Worm (Caenorhabditis elegans) whole organism, early embryonic: ENCODE results near the gene gex-5.
A peak's percentile ranks its signal among the peaks of the same experiment; 100 is the strongest.
"Not testable (repeated sequence)": the region's sequence is repeated elsewhere in the genome, so short reads cannot be mapped to it uniquely, and the experiment has no call there.

Source experiments
- B0310.2 ChIP-seq: sonication (generic microtip); optimal IDR thresholded peaks from 2 replicates; lab custom pipeline; 2016; ENCODE audit warnings: mild to moderate bottlenecking, missing genetic modification characterization, missing compliant biosample characterization
- F13C5.2 ChIP-seq: sonication (generic microtip); optimal IDR thresholded peaks from 2 replicates; lab custom pipeline; 2017; ENCODE audit warnings: mild to moderate bottlenecking, missing genetic modification characterization, inconsistent platforms, missing compliant biosample characterization
- aly-1 ChIP-seq: sonication (generic microtip); optimal IDR thresholded peaks from 2 replicates; lab custom pipeline; 2016; ENCODE audit warnings: missing genetic modification characterization, missing compliant biosample characterization
- ama-1 ChIP-seq: fragments of 150-350 bp; optimal IDR thresholded peaks from 2 replicates; lab custom pipeline; 2014
- ceh-13 ChIP-seq: fragments of 200-800 bp; sonication (Bioruptor generic); optimal IDR thresholded peaks from 2 replicates; lab custom pipeline; 2018; ENCODE audit warnings: mild to moderate bottlenecking, missing genetic modification characterization, missing compliant biosample characterization
- ceh-36 ChIP-seq: sonication (generic microtip); optimal IDR thresholded peaks from 2 replicates; lab custom pipeline; 2016; ENCODE audit warnings: missing genetic modification characterization, inconsistent platforms, missing compliant biosample characterization
- ets-7 ChIP-seq: sonication (generic microtip); optimal IDR thresholded peaks from 2 replicates; lab custom pipeline; 2016; ENCODE audit warnings: missing genotype, missing genetic modification characterization, missing compliant biosample characterization
- flt-1 ChIP-seq: fragments of 200-800 bp; sonication (Bioruptor generic); IDR thresholded peaks from 2 replicates; pipeline ENCODE4 v1.3.6; 2022; ENCODE audit warnings: missing genetic modification characterization, missing compliant biosample characterization
- hmbx-1 ChIP-seq: sonication (generic microtip); optimal IDR thresholded peaks from 2 replicates; lab custom pipeline; 2016; ENCODE audit warnings: mild to moderate bottlenecking, missing genetic modification characterization, missing compliant biosample characterization
- hmg-4 ChIP-seq: fragments of 200-800 bp; sonication (Bioruptor generic); optimal IDR thresholded peaks from 2 replicates; lab custom pipeline; 2018; ENCODE audit warnings: mild to moderate bottlenecking, missing genetic modification characterization, missing compliant biosample characterization
- hnd-1 ChIP-seq: sonication (generic microtip); optimal IDR thresholded peaks from 2 replicates; lab custom pipeline; 2016; ENCODE audit warnings: missing genetic modification characterization, missing compliant biosample characterization
- pes-1 ChIP-seq: fragments of 200-800 bp; sonication (Bioruptor generic); IDR thresholded peaks from 2 replicates; pipeline ENCODE4 v1.3.6; 2022; ENCODE audit warnings: missing genetic modification reagents, missing genetic modification characterization, missing compliant biosample characterization
- scrt-1 ChIP-seq: fragments of 200-800 bp; sonication (Bioruptor generic); IDR thresholded peaks from 2 replicates; pipeline ENCODE4 v1.3.6; 2022; ENCODE audit warnings: missing genetic modification characterization, missing compliant biosample characterization
- sea-1 ChIP-seq: fragments of 200-800 bp; sonication (Bioruptor generic); conservative IDR thresholded peaks from 2 replicates; pipeline ENCODE4 v1.3.6; 2022; ENCODE audit warnings: missing genetic modification characterization, missing compliant biosample characterization
- tbx-11 ChIP-seq: fragments of 200-800 bp; sonication (Bioruptor generic); IDR thresholded peaks from 2 replicates; pipeline ENCODE4 v1.3.6; 2022; ENCODE audit warnings: missing genetic modification characterization, missing compliant biosample characterization
- tbx-37 ChIP-seq: fragments of 200-800 bp; sonication (Bioruptor generic); conservative IDR thresholded peaks from 2 replicates; pipeline ENCODE4 v1.3.6; 2022; ENCODE audit warnings: missing genetic modification reagents, missing genetic modification characterization, missing compliant biosample characterization
- tra-4 ChIP-seq: sonication (generic microtip); optimal IDR thresholded peaks from 2 replicates; lab custom pipeline; 2017; ENCODE audit warnings: missing genetic modification characterization, missing compliant biosample characterization

gex-5 gene

DNA sequence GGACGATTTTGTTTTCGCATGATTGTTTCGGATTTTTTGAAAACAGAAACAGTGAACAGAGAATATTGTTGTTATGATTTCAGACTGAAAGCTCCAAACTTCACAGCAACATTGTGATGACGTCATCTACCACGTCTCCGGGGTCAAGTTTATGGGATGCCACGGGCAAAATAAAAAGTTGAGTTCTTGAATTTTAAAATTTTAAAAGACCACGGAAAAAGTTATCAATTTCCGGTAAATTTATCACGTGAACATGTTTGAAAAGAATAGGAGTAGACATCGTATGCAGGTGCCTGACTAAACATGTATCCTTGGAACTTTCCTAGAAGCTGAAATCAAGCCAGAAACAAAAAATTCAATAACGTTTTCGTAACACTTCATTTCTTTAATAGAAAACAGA, 18.3 kb downstream of the gex-5 start, which contains the start of gene B0393.4:
Gene B0393.4 (minus strand): TSS at position 101 of the 400 bp plus-strand sequence.
- TF ChIP-seq pes-1: no peak
- TF ChIP-seq F13C5.2 (tag; lab: Kevin White, UChicago): no peak
- no peak for TF ChIP-seq hmg-4
- TF ChIP-seq ama-1: no peak
- TF ChIP-seq B0310.2 (tag; lab: Kevin White, UChicago): no peak
- no peak for TF ChIP-seq ets-7 (tag; lab: Kevin White, UChicago)
- TF ChIP-seq ceh-36 (tag; lab: Kevin White, UChicago): no peak
- no peak for TF ChIP-seq hmbx-1 (tag; lab: Kevin White, UChicago)
- no peak for TF ChIP-seq tra-4 (tag; lab: Kevin White, UChicago)
- TF ChIP-seq aly-1: no peak
- no peak for TF ChIP-seq sea-1 (GFP tag; lab: Robert Waterston, UW)
- no peak for TF ChIP-seq tbx-11
- no peak for TF ChIP-seq scrt-1 (GFP tag; lab: Robert Waterston, UW)
- no peak for TF ChIP-seq flt-1
- TF ChIP-seq tbx-37: no peak
- TF ChIP-seq ceh-13 (GFP tag; lab: Kevin White, UChicago): no peak

DNA sequence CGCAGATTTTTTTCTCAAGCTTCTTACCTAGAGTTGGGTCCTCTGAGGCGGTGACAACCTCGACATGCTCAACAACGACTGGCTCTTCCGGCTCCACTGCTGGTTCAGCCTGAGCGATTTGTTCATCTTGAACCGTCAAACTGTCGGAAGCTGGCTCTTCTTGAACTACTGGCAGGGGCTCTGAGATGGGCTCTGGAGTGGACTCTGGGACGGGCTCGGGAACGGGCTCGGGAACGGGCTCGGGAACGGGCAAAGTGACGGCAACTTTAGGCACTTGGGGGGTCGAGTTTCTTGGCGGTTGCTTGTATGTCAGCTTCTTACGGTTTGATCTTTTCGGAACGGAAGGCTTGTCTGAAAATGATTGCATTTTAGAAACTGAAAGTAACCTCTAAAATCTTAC, 18.9 kb downstream of the gex-5 start:
- TF ChIP-seq B0310.2 (tag; lab: Kevin White, UChicago) (no peak), scrt-1 (GFP tag; lab: Robert Waterston, UW) (no peak), ama-1 (no peak), tbx-37 (no peak), sea-1 (GFP tag; lab: Robert Waterston, UW) (no peak), hmbx-1 (tag; lab: Kevin White, UChicago) (no peak), aly-1 (no peak), ceh-13 (GFP tag; lab: Kevin White, UChicago) (no peak)

DNA sequence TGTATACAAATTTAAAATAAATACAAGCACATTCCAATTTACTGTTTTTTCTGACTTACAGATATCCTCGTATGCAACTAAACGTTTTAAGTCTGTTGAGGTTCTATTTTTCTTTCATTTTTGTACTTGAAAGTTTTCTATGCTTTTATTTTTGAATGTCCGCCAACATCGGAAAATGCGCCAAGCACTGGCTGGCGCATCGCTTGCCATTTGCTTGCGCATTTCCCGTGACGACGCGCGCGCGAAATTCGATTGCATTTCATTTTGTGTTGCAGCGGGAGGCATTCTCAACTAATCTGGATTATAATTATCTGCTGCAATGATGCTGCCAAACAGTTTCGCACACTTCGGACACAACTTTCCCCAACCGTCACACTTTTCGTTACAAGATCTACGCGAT, 24.8 kb downstream of the gex-5 start, which contains the start of gene fbxl-2:
Gene fbxl-2 (plus strand): TSS at position 278 of the 400 bp plus-strand sequence.
- TF ChIP-seq aly-1 (no peak), tbx-11 (peak; percentile 56; the same call in 1 of the 2 replicates), ceh-36 (tag; lab: Kevin White, UChicago) (peak; percentile 56), hmbx-1 (tag; lab: Kevin White, UChicago) (no peak), hnd-1 (peak; percentile 40), hmg-4 (peak; percentile 71), F13C5.2 (tag; lab: Kevin White, UChicago) (peak; percentile 94), tbx-37 (no peak), scrt-1 (GFP tag; lab: Robert Waterston, UW) (0 out of 2 replicates have a peak, but pooled peaks have one; percentile 65), ceh-13 (GFP tag; lab: Kevin White, UChicago) (no peak), tra-4 (tag; lab: Kevin White, UChicago) (no peak), B0310.2 (tag; lab: Kevin White, UChicago) (peak; percentile 34), flt-1 (peak; percentile 80; the same call in 1 of the 2 replicates), ama-1 (no peak), sea-1 (GFP tag; lab: Robert Waterston, UW) (peak; percentile 44; the same call in 1 of the 2 replicates), pes-1 (no peak), ets-7 (tag; lab: Kevin White, UChicago) (peak; percentile 10)

DNA sequence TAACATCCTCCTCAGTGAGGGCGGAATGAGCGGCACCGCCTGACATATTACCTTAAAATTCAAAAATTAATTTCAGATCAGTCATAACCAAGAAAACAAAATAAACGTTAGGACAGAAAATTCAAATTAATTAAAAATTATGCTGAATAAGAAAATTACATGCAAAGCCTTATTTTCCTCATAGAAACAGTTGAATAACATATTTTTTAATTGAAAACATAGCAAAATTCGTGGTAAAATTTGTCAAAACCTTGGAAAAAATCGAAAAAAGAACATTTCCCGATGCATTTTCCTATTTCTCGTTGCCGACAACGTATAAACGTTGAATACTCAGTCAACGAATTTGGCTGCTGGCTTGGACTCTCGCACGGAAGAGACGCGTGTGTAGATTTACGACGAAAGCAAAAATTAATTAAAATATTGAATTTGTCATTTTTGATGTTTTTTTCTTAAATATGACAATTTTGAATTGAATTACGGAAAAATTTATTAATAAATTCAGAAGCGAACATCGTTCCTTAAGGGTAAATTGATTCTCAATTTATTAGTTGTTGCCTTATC, 27.7 kb downstream of the gex-5 start, which contains the start of the genes rps-0 and rbg-3:
Gene rps-0 (minus strand): TSS at position 51 of the 561 bp plus-strand sequence.
Gene rbg-3 (plus strand): TSS at position 424 of the 561 bp plus-strand sequence.
- TF ChIP-seq ceh-13 (GFP tag; lab: Kevin White, UChicago) (no peak), aly-1 (no peak), F13C5.2 (tag; lab: Kevin White, UChicago) (peak; percentile 80)

DNA sequence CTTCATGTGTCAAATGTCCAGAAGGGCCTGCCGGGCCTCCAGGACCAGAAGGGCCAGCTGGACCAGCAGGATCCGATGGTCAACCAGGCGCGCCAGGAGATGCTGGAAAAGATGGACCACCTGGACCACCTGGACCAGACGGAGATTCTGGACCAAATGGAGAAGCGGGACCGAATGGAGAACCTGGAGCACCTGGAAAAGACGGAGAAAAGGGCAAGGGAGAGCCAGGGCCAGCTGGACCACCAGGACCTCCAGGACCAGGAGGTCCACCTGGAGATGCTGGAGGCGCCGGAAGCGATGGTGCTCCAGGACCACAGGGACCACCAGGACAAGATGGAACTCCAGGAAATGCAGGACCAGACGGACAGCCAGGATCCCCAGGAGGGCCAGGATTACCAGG, 33.1 kb downstream of the gex-5 start:
- no peak for TF ChIP-seq sea-1 (GFP tag; lab: Robert Waterston, UW)

DNA sequence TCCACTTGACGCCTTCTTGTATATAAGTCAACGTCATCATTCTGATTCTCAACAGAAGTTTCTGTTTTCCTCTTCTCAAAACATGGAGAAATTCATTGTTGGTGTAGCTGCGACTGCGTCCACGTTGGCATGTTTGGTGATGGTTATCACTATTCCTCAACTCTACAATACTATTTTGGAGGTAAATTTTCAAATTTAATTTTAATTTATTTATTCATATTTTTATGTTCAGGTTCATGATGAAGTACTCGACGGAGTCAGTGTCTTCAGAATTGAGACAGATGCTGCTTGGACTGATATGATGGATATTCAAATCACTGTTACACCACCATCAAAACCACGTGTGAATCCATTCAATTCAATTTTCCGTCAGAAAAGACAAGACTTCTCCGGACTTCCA, 33.7 kb downstream of the gex-5 start, which contains the start of gene col-89:
Gene col-89 (plus strand): TSS at position 19 of the 400 bp plus-strand sequence.
- TF ChIP-seq tra-4 (tag; lab: Kevin White, UChicago) (no peak), tbx-37 (no peak), tbx-11 (no peak), pes-1 (no peak), ets-7 (tag; lab: Kevin White, UChicago) (no peak), hmg-4 (no peak), ceh-36 (tag; lab: Kevin White, UChicago) (no peak), sea-1 (GFP tag; lab: Robert Waterston, UW) (no peak)

DNA sequence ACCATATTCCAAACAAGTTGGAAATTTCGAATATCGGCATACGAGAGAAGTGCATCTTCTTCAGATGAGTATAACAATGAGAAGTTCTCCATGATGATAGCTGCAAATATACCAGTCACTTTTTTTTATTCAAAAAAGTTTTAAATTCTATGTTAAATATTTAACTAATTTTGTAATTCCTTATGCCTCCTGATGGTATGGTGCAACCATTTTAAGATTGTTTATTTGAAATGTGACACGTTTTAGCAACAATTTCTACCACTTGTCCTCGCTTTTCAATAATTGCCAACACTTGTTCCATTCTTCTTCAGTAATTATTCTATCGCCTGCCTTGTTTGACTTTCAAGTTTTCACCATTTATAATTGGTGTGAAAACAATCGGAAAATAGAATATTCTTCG, 35.9 kb downstream of the gex-5 start, which contains the start of gene F17C8.6:
Gene F17C8.6 (minus strand): TSS at position 101 of the 400 bp plus-strand sequence.
- no peak for TF ChIP-seq hnd-1
- TF ChIP-seq hmbx-1 (tag; lab: Kevin White, UChicago): no peak
- TF ChIP-seq ama-1: no peak
- no peak for TF ChIP-seq pes-1
- TF ChIP-seq aly-1: no peak
- TF ChIP-seq tbx-11: no peak
- no peak for TF ChIP-seq F13C5.2 (tag; lab: Kevin White, UChicago)
- no peak for TF ChIP-seq ceh-36 (tag; lab: Kevin White, UChicago)
- TF ChIP-seq flt-1: no peak

DNA sequence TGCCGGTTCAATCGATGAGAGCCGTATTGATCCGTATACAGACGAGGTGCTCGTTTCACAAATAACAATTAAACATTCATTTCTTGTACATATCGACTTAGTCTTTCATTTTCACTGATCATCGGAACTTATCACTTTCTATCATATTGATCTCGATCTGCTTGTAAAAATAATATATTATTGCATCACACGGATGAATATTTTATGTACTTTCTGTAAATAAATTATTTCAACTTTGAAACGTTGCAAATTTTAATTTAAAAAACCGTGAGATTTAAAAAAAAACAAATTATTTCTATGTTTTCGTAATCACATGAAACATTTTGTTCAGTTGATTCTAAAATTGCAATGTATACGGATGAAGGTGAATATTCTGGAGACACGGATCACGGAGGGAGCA, 39.2 kb downstream of the gex-5 start, which contains the start of gene twk-6:
Gene twk-6 (plus strand): TSS at position 301 of the 400 bp plus-strand sequence.
- not testable (repeated sequence) for TF ChIP-seq scrt-1 (GFP tag; lab: Robert Waterston, UW); ets-7 (tag; lab: Kevin White, UChicago); B0310.2 (tag; lab: Kevin White, UChicago)
